Worm (Caenorhabditis elegans) whole organism, young adult: ENCODE data around the gene abu-13.

Source experiments
- B0336.3 ChIP-seq: fragments of 200-800 bp; sonication (Bioruptor generic); IDR thresholded peaks from 2 replicates; pipeline ENCODE4 v1.3.6; 2022; ENCODE audit warnings: missing genetic modification characterization, missing compliant biosample characterization
- F22D6.2 ChIP-seq: sonication (generic microtip); optimal IDR thresholded peaks from 2 replicates; lab custom pipeline; 2016; ENCODE audit warnings: mild to moderate bottlenecking, missing genetic modification characterization, missing compliant biosample characterization
- F39B2.1 ChIP-seq: fragments of 200-800 bp; sonication (Bioruptor generic); IDR thresholded peaks from 2 replicates; pipeline ENCODE4 v1.3.6; 2022; ENCODE audit warnings: missing genetic modification reagents, missing genetic modification characterization, missing compliant biosample characterization
- F57C9.4 ChIP-seq: sonication (generic microtip); optimal IDR thresholded peaks from 2 replicates; lab custom pipeline; 2017; ENCODE audit warnings: mild to moderate bottlenecking, missing genetic modification characterization, missing compliant biosample characterization
- Y67H2A.10 ChIP-seq: fragments of 200-800 bp; sonication (Bioruptor generic); conservative IDR thresholded peaks from 2 replicates; pipeline ENCODE4 v1.3.6; 2022; ENCODE audit warnings: missing genetic modification reagents, missing genetic modification characterization, missing compliant biosample characterization
- atf-7 ChIP-seq: sonication (generic microtip); optimal IDR thresholded peaks from 2 replicates; lab custom pipeline; 2017; ENCODE audit warnings: mild to moderate bottlenecking, missing genetic modification characterization, missing compliant biosample characterization
- attf-5 ChIP-seq: fragments of 200-800 bp; sonication (Bioruptor generic); optimal IDR thresholded peaks from 2 replicates; lab custom pipeline; 2018; ENCODE audit warnings: mild to moderate bottlenecking, missing genetic modification characterization, missing compliant biosample characterization
- chd-7 ChIP-seq: sonication (generic microtip); optimal IDR thresholded peaks from 2 replicates; lab custom pipeline; 2016; ENCODE audit warnings: mild to moderate bottlenecking, missing genetic modification characterization, moderate library complexity, missing compliant biosample characterization
- dox-1 ChIP-seq: fragments of 200-800 bp; sonication (Bioruptor generic); IDR thresholded peaks from 2 replicates; pipeline ENCODE4 v1.3.6; 2022; ENCODE audit warnings: missing genetic modification reagents, missing genetic modification characterization, missing compliant biosample characterization
- egrh-3 ChIP-seq: fragments of 200-800 bp; sonication (Bioruptor generic); IDR thresholded peaks from 2 replicates; pipeline ENCODE4 v1.3.6; 2022; ENCODE audit warnings: missing genetic modification reagents, missing genetic modification characterization, missing compliant biosample characterization
- ekl-4 ChIP-seq: fragments of 200-800 bp; sonication (Bioruptor generic); IDR thresholded peaks from 2 replicates; pipeline ENCODE4 v1.3.6; 2022; ENCODE audit warnings: missing genetic modification reagents, missing genetic modification characterization, missing compliant biosample characterization
- lir-1 ChIP-seq: fragments of 200-800 bp; sonication (Bioruptor generic); conservative IDR thresholded peaks from 2 replicates; pipeline ENCODE4 v1.3.6; 2022; ENCODE audit warnings: missing genetic modification reagents, missing genetic modification characterization, missing compliant biosample characterization
- mcd-1 ChIP-seq: fragments of 200-800 bp; sonication (Bioruptor generic); IDR thresholded peaks from 2 replicates; pipeline ENCODE4 v1.3.6; 2022; ENCODE audit warnings: missing genetic modification reagents, missing genetic modification characterization, missing compliant biosample characterization
- nfya-2 ChIP-seq: fragments of 200-800 bp; sonication (Bioruptor generic); IDR thresholded peaks from 2 replicates; pipeline ENCODE4 v1.3.6; 2022; ENCODE audit warnings: missing genetic modification reagents, missing genetic modification characterization, missing compliant biosample characterization
- nhr-27 ChIP-seq: fragments of 200-800 bp; sonication (Bioruptor generic); optimal IDR thresholded peaks from 2 replicates; lab custom pipeline; 2018; ENCODE audit warnings: mild to moderate bottlenecking, missing genetic modification characterization, moderate library complexity, missing compliant biosample characterization
- pha-4 ChIP-seq: fragments of 150-350 bp; sonication (generic microtip); optimal IDR thresholded peaks from 2 replicates; lab custom pipeline; 2014; ENCODE audit warnings: missing biosample characterization, missing genetic modification reagents, missing genetic modification characterization

The abu-13 gene

ce11 chrIII:6895166-6895565 is 50.5 kb downstream of the abu-13 start (continued):
- peak; percentile 43; the same call in 1 of the 2 replicates for TF ChIP-seq mcd-1 (GFP tag; lab: Robert Waterston, UW)
- no peak for TF ChIP-seq F57C9.4 (tag; lab: Kevin White, UChicago)
- peak; percentile 20 for TF ChIP-seq pha-4 (tag; lab: Kevin White, UChicago)
- TF ChIP-seq nhr-27 (tag; lab: Kevin White, UChicago), result no peak
- TF ChIP-seq F39B2.1 (GFP tag; lab: Robert Waterston, UW), result no peak
- peak; percentile 42 for TF ChIP-seq attf-5 (GFP tag; lab: Kevin White, UChicago)
- no peak for TF ChIP-seq Y67H2A.10 (GFP tag; lab: Robert Waterston, UW)
- peak; percentile 75 for TF ChIP-seq B0336.3 (GFP tag; lab: Robert Waterston, UW)
- peak; percentile 52 for TF ChIP-seq chd-7 (tag; lab: Kevin White, UChicago)
- TF ChIP-seq atf-7, result peak; percentile 77
- TF ChIP-seq ekl-4 (GFP tag; lab: Robert Waterston, UW), result no peak
- peak; percentile 47; the same call in 1 of the 2 replicates for TF ChIP-seq dox-1 (GFP tag; lab: Robert Waterston, UW)
- no peak for TF ChIP-seq nfya-2
- TF ChIP-seq egrh-3, result no peak
- TF ChIP-seq lir-1 (GFP tag; lab: Robert Waterston, UW), result peak; percentile 25; the same call in 1 of the 2 replicates
- TF ChIP-seq F22D6.2, result no peak
